Worm (Caenorhabditis elegans) whole organism, L4 larva: ENCODE data around the gene C05E11.7.

Experiments
- aha-1 ChIP-seq: fragments of 150-350 bp; peaks from one replicate; lab custom pipeline; 2014; ENCODE audit warnings: missing biosample characterization, missing genetic modification characterization
- hif-1 ChIP-seq, 2 experiments: sonication (generic microtip); optimal IDR thresholded peaks; 2 replicates each; lab custom pipeline; 2016 to 2017; ENCODE audit warnings: missing compliant biosample characterization in 2 of 2, missing genetic modification characterization in 2 of 2, missing genetic modification reagents in 2 of 2, missing genotype in 2 of 2, mild to moderate bottlenecking in 1 of 2
- jun-1 ChIP-seq: fragments of 150-350 bp; optimal IDR thresholded peaks from 2 replicates; lab custom pipeline; 2014; ENCODE audit warnings: missing biosample characterization, missing genetic modification reagents, missing genetic modification characterization
- lir-3 ChIP-seq: sonication (generic microtip); optimal IDR thresholded peaks from 2 replicates; lab custom pipeline; 2016; ENCODE audit warnings: mild to moderate bottlenecking, missing genetic modification characterization, missing compliant biosample characterization
- lsy-2 ChIP-seq, 2 experiments: fragments of 150-350 bp in 1 of 2; sonication (generic microtip) in 1 of 2; optimal IDR thresholded peaks; 2 replicates each; lab custom pipeline; 2014 to 2017; ENCODE audit warnings: missing biosample characterization in 2 of 2, missing genetic modification characterization in 2 of 2
- nhr-25 ChIP-seq: sonication (generic microtip); optimal IDR thresholded peaks from 2 replicates; lab custom pipeline; 2017; ENCODE audit warnings: missing genetic modification characterization, mild to moderate bottlenecking, missing compliant biosample characterization, antibody characterized with exemption, moderate library complexity, borderline replicate concordance; ENCODE audit not compliant: insufficient read depth
- nhr-42 ChIP-seq: fragments of 200-800 bp; sonication (Bioruptor generic); IDR thresholded peaks from 2 replicates; pipeline ENCODE4 v1.3.6; 2022; ENCODE audit warnings: missing genetic modification characterization, missing compliant biosample characterization
- nhr-6 ChIP-seq: fragments of 150-350 bp; optimal IDR thresholded peaks from 2 replicates; lab custom pipeline; 2014; ENCODE audit warnings: missing biosample characterization, missing genetic modification characterization
- php-3 ChIP-seq: fragments of 200-800 bp; sonication (Bioruptor generic); IDR thresholded peaks from 2 replicates; pipeline ENCODE4 v1.3.6; 2022; ENCODE audit warnings: missing genetic modification reagents, missing genetic modification characterization, missing compliant biosample characterization
- tra-1 ChIP-seq: fragments of 200-800 bp; sonication (Bioruptor generic); IDR thresholded peaks from 2 replicates; pipeline ENCODE4 v1.3.6; 2022; ENCODE audit warnings: missing genetic modification reagents, missing genetic modification characterization, missing compliant biosample characterization
- unc-130 ChIP-seq: sonication (generic microtip); optimal IDR thresholded peaks from 2 replicates; lab custom pipeline; 2016; ENCODE audit warnings: missing genetic modification reagents, missing genetic modification characterization, missing compliant biosample characterization
- zag-1 ChIP-seq: fragments of 150-350 bp; optimal IDR thresholded peaks from 2 replicates; lab custom pipeline; 2014; ENCODE audit warnings: missing biosample characterization, missing genetic modification characterization

DNA sequence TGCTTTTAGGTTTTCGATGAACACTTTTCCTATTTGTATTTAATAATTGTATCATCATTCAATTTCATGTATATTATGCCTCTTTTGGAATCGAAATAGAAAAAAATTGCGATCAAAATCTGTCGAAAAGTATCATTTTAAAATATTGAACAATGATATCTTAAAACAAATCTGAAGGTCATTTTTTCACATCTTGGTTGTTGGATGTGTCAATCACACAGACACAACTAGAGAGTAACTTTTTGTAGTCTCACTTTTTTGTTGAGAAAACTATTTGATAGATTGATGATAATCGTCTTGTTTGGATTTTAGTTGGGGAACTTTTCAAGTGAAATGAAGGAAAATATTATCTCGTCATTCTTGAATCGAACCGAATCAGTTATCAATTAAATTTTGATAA is 16.2 kb downstream of the C05E11.7 start:
- TF ChIP-seq aha-1 (tag; lab: Kevin White, UChicago) = no peak
- TF ChIP-seq lir-3 (tag; lab: Kevin White, UChicago) = no peak
- TF ChIP-seq nhr-6 (tag; lab: Kevin White, UChicago) = no peak
- no peak for TF ChIP-seq zag-1
- TF ChIP-seq jun-1 = no peak
- TF ChIP-seq nhr-25 = no peak
- no peak for TF ChIP-seq unc-130 (GFP tag; lab: Kevin White, UChicago)
- TF ChIP-seq tra-1 = no peak
- TF ChIP-seq php-3 (GFP tag; lab: Robert Waterston, UW) = no peak
- no peak for TF ChIP-seq nhr-42 (GFP tag; lab: Robert Waterston, UW)
- TF ChIP-seq lsy-2 (tag; optimal IDR thresholded peaks at IDR 0.05; lab: Kevin White, UChicago) = no peak
- no peak for TF ChIP-seq hif-1 (tag; optimal IDR thresholded peaks at IDR 0.05; lab: Kevin White, UChicago)
